Worm (Caenorhabditis elegans): ENCODE results near the gene hhat-2.

DNA sequence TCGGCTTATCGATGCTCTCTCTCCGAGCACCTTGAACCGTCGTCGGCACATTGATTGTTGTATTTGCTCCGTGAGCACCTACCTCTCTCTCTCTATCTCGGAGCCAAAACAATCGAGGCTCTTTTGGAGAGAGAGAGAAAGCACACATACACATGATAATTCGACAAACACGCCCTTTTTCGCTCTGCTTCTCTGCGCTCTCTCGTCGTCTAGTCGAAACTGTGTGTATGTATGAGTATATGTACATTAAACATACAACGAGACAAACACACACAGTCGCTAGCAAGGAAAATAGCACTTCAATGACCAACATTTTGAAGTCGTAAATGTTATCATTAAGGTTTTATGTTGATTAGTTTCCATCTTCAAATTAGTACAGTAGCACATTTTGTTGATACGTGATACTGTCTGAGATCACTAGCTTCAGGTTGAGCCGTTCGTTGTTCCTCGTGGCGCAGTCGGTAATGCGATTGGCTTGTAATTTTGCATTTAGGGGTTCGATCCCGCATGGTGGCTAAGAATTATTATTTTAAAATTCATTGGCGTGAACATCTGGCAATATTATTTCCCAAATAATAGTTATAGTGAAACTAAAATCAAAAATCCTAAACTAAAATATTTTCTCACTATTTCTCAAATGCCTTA, 46.1 kb upstream of the hhat-2 start:
- TF ChIP-seq cog-1 (tag; optimal IDR thresholded peaks at IDR 0.05) (peak; percentile 40), klf-2 (GFP tag; conservative IDR thresholded peaks at IDR 0.05) (no peak), flt-1 (GFP tag; IDR thresholded peaks at IDR 0.05) (no peak)

Measured in whole organism, midembryonic.